Worm (Caenorhabditis elegans): ENCODE results near the gene srbc-84.

Gene srbc-84

ce11 chrV:16346406-16347108, 47.8 kb downstream of the srbc-84 start, which contains the start of the genes W08G11.5 and W08G11.1:
Gene W08G11.5 (minus strand): TSS chrV:16346506.
Gene W08G11.1 (plus strand): TSS chrV:16347058.
- TF ChIP-seq fos-1 (tag; optimal IDR thresholded peaks at IDR 0.05) (no peak), fkh-2 (tag; optimal IDR thresholded peaks at IDR 0.05) (no peak), ceh-82 (tag; optimal IDR thresholded peaks at IDR 0.05) (no peak), skn-1 (tag; optimal IDR thresholded peaks at IDR 0.05) (no peak), nhr-11 (tag; optimal IDR thresholded peaks at IDR 0.05) (no peak), nhr-76 (tag; optimal IDR thresholded peaks at IDR 0.05) (no peak), nhr-28 (tag; optimal IDR thresholded peaks at IDR 0.05) (no peak), elt-1 (tag; optimal IDR thresholded peaks at IDR 0.05) (no peak), lin-15B (tag; optimal IDR thresholded peaks at IDR 0.05) (no peak), tbx-2 (tag; optimal IDR thresholded peaks at IDR 0.05) (no peak), zag-1 (tag; optimal IDR thresholded peaks at IDR 0.05) (no peak), unc-39 (tag; optimal IDR thresholded peaks at IDR 0.05) (no peak), egl-5 (tag; optimal IDR thresholded peaks at IDR 0.05) (no peak), pqm-1 (tag; optimal IDR thresholded peaks at IDR 0.05) (no peak), nhr-12 (tag; optimal IDR thresholded peaks at IDR 0.05) (no peak)
